Worm (Caenorhabditis elegans): ENCODE results near the gene ttr-11.

The ttr-11 gene

ce11 chrV:20600704-20601103, 2.4 kb upstream of the ttr-11 start:
- no peak for TF ChIP-seq unc-62 (GFP tag; optimal IDR thresholded peaks at IDR 0.05)

- TF ChIP-seq unc-62 (GFP tag; optimal IDR thresholded peaks at IDR 0.05): no peak
Observed at ce11 chrV:20604606-20605155, 1.6 kb downstream of the ttr-11 start, which contains the start of gene ttr-57. Gene ttr-57, plus strand, starts transcription at chrV:20605105.

- TF ChIP-seq unc-62 (GFP tag; optimal IDR thresholded peaks at IDR 0.05): no peak
Observed at ce11 chrV:20606617-20607016, 3.5 kb downstream of the ttr-11 start, which contains the start of gene F46B3.23. Gene F46B3.23, minus strand, starts transcription at chrV:20606717.

- TF ChIP-seq unc-62 (GFP tag; optimal IDR thresholded peaks at IDR 0.05): no peak
Observed at ce11 chrV:20608688-20609087, 5.6 kb downstream of the ttr-11 start, which contains the start of gene ttr-12. Gene ttr-12, minus strand, starts transcription at chrV:20608788.

ce11 chrV:20609494-20609893, 6.4 kb downstream of the ttr-11 start, which contains the start of gene grd-2:
Gene grd-2, plus strand, starts transcription at chrV:20609794.
- no peak for TF ChIP-seq unc-62 (GFP tag; optimal IDR thresholded peaks at IDR 0.05)

- TF ChIP-seq unc-62 (GFP tag; optimal IDR thresholded peaks at IDR 0.05): no peak
Observed at ce11 chrV:20618632-20619031, 15.5 kb downstream of the ttr-11 start, which contains the start of gene F46B3.7. Gene F46B3.7, minus strand, starts transcription at chrV:20618732.

ce11 chrV:20623060-20623459, 19.9 kb downstream of the ttr-11 start, which contains the start of gene F46B3.8:
Gene F46B3.8, minus strand, starts transcription at chrV:20623160.
- TF ChIP-seq unc-62 (GFP tag; optimal IDR thresholded peaks at IDR 0.05): no peak

- TF ChIP-seq unc-62 (GFP tag; optimal IDR thresholded peaks at IDR 0.05): no peak
Observed at ce11 chrV:20625260-20625659, 22.1 kb downstream of the ttr-11 start.

ce11 chrV:20626043-20626761, 23.1 kb downstream of the ttr-11 start, which contains the start of the genes F46B3.9 and srz-18:
Gene F46B3.9, minus strand, starts transcription at chrV:20626143.
Gene srz-18, plus strand, starts transcription at chrV:20626711.
- TF ChIP-seq unc-62 (GFP tag; optimal IDR thresholded peaks at IDR 0.05): no peak

ce11 chrV:20631255-20631654, 28.1 kb downstream of the ttr-11 start, which contains the start of gene F46B3.14:
Gene F46B3.14, minus strand, starts transcription at chrV:20631355.
- TF ChIP-seq unc-62 (GFP tag; optimal IDR thresholded peaks at IDR 0.05): no peak

ce11 chrV:20633619-20634018, 30.5 kb downstream of the ttr-11 start, which contains the start of gene F46B3.15:
Gene F46B3.15, minus strand, starts transcription at chrV:20633719.
- no peak for TF ChIP-seq unc-62 (GFP tag; optimal IDR thresholded peaks at IDR 0.05)

- no peak for TF ChIP-seq unc-62 (GFP tag; optimal IDR thresholded peaks at IDR 0.05)
Observed at ce11 chrV:20634330-20634729, 31.2 kb downstream of the ttr-11 start, which contains the start of gene F46B3.16. Gene F46B3.16, plus strand, starts transcription at chrV:20634630.

- no peak for TF ChIP-seq unc-62 (GFP tag; optimal IDR thresholded peaks at IDR 0.05)
Observed at ce11 chrV:20636855-20637254, 33.7 kb downstream of the ttr-11 start, which contains the start of gene ttr-13. Gene ttr-13, minus strand, starts transcription at chrV:20636955.

ce11 chrV:20638344-20638743, 35.2 kb downstream of the ttr-11 start, which contains the start of gene Y44A6B.3:
Gene Y44A6B.3, minus strand, starts transcription at chrV:20638444.
- TF ChIP-seq unc-62 (GFP tag; optimal IDR thresholded peaks at IDR 0.05): no peak

ce11 chrV:20639294-20639693, 36.2 kb downstream of the ttr-11 start, which contains the start of gene srxa-14:
Gene srxa-14, plus strand, starts transcription at chrV:20639594.
- no peak for TF ChIP-seq unc-62 (GFP tag; optimal IDR thresholded peaks at IDR 0.05)

ce11 chrV:20641896-20642295, 38.8 kb downstream of the ttr-11 start, which contains the start of gene srxa-15:
Gene srxa-15, plus strand, starts transcription at chrV:20642196.
- TF ChIP-seq unc-62 (GFP tag; optimal IDR thresholded peaks at IDR 0.05): no peak
